Fruit fly (Drosophila melanogaster) Kc167 (cell line): ENCODE results near the gene Vti1b.

Experiments used
- Myc ChIP-seq: fragments of >200 bp; optimal IDR thresholded peaks from 2 replicates; lab custom pipeline; 2017; ENCODE audit warnings: missing external identifiers
- Sin3A ChIP-seq: fragments of >200 bp; optimal IDR thresholded peaks from 2 replicates; lab custom pipeline; 2018; ENCODE audit warnings: missing external identifiers
- h ChIP-seq: fragments of >200 bp; optimal IDR thresholded peaks from 3 replicates; lab custom pipeline; 2018; ENCODE audit warnings: missing external identifiers
- insv ChIP-seq: fragments of >200 bp; optimal IDR thresholded peaks from 3 replicates; lab custom pipeline; 2018; ENCODE audit warnings: missing external identifiers
- psq ChIP-seq: fragments of >200 bp; optimal IDR thresholded peaks from 2 replicates; lab custom pipeline; 2017; ENCODE audit warnings: missing external identifiers
- ttk ChIP-seq: sonication (Bioruptor generic); optimal IDR thresholded peaks from 2 replicates; lab custom pipeline; 2017; ENCODE audit warnings: missing external identifiers

The Vti1b gene

DNA sequence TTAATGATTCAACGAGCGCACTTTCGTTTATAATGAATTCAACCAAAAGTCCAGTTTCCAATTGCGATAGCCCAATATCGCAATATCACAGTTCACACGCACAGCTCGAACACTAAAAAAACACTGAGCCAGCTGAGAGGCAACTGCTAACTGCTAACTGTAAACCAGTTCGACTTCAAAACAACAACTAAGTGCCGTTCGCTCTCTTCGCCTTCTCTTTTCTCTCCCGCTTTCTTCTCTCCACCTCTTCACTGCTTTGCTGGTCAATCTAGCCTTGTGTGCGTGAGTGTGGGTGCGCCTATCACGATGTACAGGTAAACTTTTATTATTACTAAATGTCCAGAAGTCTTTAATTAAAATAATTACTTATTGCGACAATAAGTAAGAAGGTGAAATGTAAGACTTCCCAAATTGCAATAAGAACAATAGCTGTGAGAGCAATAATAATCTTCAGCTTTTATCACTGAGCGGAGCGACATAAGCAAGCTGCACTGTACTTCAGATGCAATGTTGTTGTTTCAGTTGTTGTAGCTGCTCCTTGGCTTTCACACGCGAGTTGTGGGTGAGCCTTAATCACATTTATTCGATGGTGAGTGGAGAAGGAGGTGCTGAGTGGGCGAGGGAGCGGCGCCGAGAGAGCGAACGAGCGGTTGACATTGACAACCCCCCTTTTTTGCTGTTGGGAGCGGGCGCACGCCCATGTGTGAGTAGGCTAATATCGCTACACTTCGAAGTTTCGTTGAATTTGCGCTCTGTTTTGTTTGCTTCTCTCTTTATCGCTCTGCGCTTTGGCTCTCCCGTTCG, at the start of gene Vti1b:
Vti1b (plus strand) TSS at position 195 of the 804 bp plus-strand sequence.
- TF ChIP-seq psq = no peak
- TF ChIP-seq h (lab: Kevin White, UChicago) = no peak
- no peak for TF ChIP-seq ttk (lab: Kevin White, UChicago)
- TF ChIP-seq Sin3A = no peak
- TF ChIP-seq Myc (lab: Kevin White, UChicago) = no peak
- no peak for TF ChIP-seq insv (lab: Kevin White, UChicago)

DNA sequence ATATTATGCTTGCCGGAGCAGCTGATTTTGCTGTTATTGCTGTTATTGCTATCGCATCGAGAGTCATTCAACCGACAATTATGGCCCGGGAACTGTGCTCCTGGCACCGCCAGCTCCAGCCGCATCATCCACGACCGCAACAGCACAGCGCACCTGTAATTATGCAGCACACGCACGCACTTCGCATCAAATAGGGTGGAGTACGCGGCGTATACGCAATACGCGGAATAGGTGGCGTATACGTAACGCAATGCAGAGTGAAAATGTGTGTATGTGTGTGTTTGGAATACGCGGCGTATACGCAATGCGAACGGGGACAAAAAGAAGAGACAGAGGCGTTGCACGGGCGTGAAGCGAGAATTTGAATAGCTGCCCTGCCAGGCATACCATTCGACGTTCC, 41.0 kb upstream of the Vti1b start:
- no peak for TF ChIP-seq Myc (lab: Kevin White, UChicago)
- TF ChIP-seq Sin3A = no peak
- no peak for TF ChIP-seq insv (lab: Kevin White, UChicago)
- no peak for TF ChIP-seq psq
- TF ChIP-seq ttk (lab: Kevin White, UChicago) = no peak
- TF ChIP-seq h (lab: Kevin White, UChicago) = no peak

DNA sequence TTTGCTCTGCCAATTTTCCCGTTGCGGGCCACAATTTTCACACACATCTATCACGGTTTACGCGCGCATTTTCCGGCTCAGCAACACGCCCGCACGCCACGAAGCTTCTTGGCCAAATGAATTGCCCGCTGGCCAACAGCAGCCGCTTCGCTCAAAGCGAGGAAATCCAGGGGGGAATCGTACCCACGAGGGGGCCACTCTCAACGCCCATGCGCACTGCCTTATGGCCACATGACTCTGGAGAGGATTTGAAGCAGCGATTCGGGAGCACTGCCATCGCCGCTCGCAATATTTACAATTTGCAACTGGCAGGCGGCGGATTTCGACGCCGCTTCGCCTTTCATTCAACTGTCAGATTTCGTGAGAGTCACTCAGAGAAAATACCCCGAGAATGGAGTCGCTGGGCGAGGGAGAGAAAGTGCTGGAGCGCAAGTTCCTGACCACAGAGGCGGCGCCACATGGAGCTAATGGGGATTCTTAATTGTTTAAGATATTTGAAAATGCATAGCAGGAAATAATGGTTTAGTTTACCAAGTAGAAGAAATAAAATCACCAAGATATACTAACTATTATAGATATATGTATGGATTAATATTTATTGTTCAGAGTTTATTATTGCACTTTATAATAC, 36.0 kb upstream of the Vti1b start, which contains the start of gene CG15803:
CG15803 (minus strand) TSS at position 99 of the 631 bp plus-strand sequence.
- TF ChIP-seq psq (no peak), ttk (lab: Kevin White, UChicago) (no peak), h (lab: Kevin White, UChicago) (no peak), insv (lab: Kevin White, UChicago) (no peak), Sin3A (no peak), Myc (lab: Kevin White, UChicago) (no peak)

DNA sequence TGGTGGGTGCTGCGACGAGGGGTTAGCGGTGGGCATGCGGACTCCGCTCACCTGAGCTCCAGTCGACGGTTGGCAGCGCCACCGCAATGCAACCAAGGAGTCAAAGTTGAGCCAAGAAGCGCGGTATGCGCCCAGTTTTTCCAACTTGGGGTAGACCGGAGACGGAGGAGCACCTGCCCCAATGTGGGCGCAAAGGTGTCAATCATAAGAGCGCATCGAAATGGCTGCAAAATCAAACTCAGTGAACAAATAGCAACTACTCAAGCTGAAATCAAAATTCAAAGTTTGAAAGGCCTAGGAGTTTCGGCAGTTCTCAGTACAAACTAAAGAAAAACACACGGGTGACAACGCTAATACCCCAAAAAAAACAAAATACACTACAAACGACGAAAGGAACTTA, 35.1 kb upstream of the Vti1b start, which contains the start of gene hmw:
hmw (plus strand) TSS at position 301 of the 400 bp plus-strand sequence.
- no peak for TF ChIP-seq Myc (lab: Kevin White, UChicago)
- no peak for TF ChIP-seq psq
- TF ChIP-seq insv (lab: Kevin White, UChicago) = no peak
- no peak for TF ChIP-seq h (lab: Kevin White, UChicago)
- TF ChIP-seq ttk (lab: Kevin White, UChicago) = no peak
- TF ChIP-seq Sin3A = no peak

DNA sequence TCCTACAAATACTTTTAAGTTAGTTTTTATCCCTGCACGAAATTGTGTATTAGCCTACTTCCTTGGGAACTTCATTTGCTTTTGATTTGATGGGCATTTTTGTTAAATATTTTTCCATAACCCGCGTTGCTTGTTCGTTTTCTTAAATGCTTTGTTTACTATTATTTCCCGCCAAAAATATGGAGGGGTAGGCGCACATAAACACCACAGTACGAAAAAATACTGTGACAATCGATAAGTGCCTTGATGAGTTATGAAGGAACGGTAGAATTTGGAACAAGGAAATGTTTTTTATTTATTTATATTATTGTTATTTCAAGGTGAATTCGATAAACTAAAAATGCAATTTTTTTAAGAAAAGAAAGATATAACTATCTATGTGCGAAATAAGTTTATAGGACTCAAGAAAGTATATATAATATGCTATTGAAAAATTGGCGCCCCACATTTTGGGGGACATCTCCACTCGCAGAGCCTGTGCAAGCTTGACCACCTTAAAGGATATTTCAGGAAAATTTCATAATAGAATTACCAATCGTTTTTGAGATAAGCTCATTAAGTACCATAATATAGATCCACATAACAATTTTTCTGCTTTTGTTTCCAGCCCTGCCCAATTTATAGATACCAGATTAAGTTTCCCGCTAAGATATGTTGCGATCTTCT, 30.7 kb upstream of the Vti1b start, which contains the start of the genes WRNexo and Nup43:
WRNexo (minus strand) TSS at position 185 of the 666 bp plus-strand sequence.
Nup43 (plus strand) TSS at position 661 of the 666 bp plus-strand sequence.
- TF ChIP-seq Myc (lab: Kevin White, UChicago) (no peak), Sin3A (no peak), ttk (lab: Kevin White, UChicago) (no peak), insv (lab: Kevin White, UChicago) (no peak), h (lab: Kevin White, UChicago) (no peak), psq (no peak)

DNA sequence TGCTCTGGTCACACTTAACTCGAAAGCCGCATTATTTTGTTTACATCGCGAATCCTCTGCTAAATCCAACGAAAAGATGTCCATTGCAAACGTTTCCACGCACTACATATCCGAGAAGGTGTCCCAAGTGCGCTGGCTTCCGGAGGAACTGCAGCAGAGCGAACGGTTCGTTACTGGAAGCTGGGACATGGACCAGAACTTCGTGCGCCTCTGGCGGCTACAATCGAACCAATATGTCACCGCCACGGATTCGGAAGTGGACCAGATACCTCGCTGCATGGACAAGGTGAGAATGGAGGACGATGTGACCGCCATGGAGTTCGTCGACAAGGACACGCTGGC, 30.2 kb upstream of the Vti1b start:
- TF ChIP-seq Myc (lab: Kevin White, UChicago) (no peak), Sin3A (no peak), insv (lab: Kevin White, UChicago) (no peak), psq (no peak), ttk (lab: Kevin White, UChicago) (no peak), h (lab: Kevin White, UChicago) (no peak)

DNA sequence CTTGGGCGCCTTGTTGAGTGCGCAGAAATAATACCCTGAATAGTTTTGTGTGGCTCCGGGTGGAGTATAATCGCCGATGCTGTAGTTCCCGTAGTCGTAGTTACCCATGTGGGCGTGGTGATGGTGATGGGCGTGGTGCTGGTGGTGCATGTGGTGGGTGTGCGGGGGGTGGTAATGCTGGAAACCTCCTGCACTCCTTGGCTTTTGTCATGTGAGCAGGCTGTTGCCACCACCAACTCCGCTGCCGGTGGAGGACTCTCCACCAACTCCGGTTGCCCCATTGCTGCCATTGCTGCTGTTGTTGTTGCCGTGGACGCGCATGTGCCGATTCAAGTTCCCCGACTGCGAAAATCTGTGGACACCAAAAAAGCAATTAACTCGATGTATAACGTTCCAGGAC, 28.2 kb upstream of the Vti1b start:
- no peak for TF ChIP-seq Myc (lab: Kevin White, UChicago)
- no peak for TF ChIP-seq h (lab: Kevin White, UChicago)
- no peak for TF ChIP-seq Sin3A
- no peak for TF ChIP-seq psq
- no peak for TF ChIP-seq insv (lab: Kevin White, UChicago)
- TF ChIP-seq ttk (lab: Kevin White, UChicago) = no peak

DNA sequence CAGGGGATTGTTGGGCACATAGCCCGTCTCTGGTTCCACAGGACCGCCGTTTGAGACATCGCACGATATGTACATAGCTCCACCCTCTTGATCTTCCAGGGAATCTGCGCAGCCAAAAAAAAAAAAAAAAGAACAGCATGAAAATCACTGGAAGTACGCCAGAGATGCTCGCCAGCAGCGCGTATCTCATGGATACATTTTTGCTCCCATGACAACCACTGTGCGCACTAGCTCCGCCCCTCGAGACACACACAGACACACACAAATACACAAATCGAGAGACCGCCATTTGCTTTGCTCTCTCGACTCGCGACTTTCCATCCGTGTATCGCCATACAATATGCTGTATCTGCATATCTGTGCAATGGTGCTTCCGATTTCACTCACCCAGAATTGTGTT, 25.4 kb upstream of the Vti1b start:
- TF ChIP-seq insv (lab: Kevin White, UChicago) (no peak), psq (no peak), h (lab: Kevin White, UChicago) (no peak), Myc (lab: Kevin White, UChicago) (no peak), Sin3A (no peak)

DNA sequence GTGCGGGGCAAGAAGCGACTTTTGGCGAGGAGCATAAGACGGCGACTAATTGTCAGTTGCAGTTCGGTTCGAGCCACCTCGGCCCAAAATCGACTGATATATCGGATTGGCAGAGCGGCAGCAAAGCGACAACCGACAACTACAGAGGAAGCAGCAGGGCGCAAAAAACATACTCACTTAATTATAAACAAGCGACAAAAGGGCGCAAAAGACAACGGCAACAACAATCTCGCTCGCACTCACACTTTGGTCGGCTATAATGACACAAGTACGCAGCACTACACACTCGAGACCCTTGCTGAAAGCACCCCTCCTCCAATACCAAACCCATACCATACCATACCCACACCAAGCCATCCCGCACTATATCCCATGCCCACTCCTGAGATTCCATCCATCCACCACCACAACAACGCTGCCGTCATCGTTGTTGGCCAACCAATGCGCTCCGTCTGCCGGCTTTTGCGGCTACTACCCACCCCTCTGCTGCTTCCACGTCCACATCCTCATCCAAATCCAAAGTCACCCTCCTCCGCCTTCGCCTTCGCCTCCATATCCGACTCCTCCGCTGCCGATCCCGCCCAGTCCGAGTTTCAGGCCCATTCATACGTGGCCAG, 24.0 kb upstream of the Vti1b start, which contains the start of gene gl:
gl (minus strand) TSS at position 51 of the 617 bp plus-strand sequence.
- TF ChIP-seq psq (no peak), h (lab: Kevin White, UChicago) (no peak), insv (lab: Kevin White, UChicago) (no peak), Sin3A (no peak)

DNA sequence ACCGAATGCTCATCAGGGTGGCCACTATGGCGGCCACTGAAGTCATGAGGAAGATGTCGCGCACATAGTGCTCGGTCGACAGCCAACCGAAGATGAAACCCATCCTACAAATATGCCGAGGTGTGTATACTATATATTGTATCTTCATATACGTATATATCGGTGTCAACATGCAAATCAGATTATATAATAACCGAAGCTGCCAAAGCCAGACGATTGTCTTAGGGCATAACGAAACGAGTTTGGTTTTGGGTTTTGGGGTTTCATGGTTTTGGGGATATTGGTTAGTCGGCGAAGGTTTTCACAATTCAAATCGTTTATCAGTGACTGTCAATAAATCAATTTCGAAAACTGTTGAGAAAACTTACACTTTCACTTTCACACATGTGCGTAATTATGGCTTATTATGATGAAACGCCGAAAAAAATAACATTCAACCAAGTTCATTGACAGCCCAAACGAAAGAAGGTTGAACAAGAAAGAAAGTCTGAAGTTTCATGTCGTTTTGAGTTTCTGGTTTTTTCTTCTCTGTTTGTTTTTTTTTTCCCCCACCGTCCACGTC, 16.5 kb upstream of the Vti1b start:
- TF ChIP-seq Myc (lab: Kevin White, UChicago) (no peak), Sin3A (no peak), psq (no peak), h (lab: Kevin White, UChicago) (no peak), ttk (lab: Kevin White, UChicago) (no peak)

DNA sequence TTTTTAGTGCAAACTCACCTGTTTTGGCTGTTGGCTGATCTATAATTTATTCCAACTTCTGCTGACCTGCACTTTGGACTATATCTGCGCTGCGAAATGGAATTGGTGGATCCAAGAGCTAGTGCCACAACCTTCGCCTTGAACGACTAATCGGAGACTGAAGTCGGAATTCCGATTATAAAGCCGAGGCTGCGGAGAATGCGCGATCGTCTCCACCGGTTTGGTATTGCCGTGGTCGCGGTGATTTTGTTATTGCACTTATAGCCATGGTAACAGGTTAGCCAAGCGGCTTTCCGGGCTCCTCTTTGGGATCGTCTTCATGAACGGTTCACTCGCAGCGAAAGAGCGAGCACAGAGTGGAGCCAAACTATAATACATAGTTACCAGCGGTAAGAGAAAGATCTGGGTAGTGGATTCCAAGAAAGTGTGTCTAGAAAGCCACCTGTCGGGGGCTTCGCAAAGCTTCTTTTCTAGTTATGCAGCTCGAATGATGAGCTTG, 15.7 kb upstream of the Vti1b start, which contains the start of gene CG7675:
CG7675 (minus strand) TSS at position 165 of the 499 bp plus-strand sequence.
- TF ChIP-seq psq (no peak), Myc (lab: Kevin White, UChicago) (no peak), insv (lab: Kevin White, UChicago) (no peak), h (lab: Kevin White, UChicago) (no peak)
